Fruit fly (Drosophila melanogaster) whole organism, adult: ENCODE results near the gene Ddrgk1.
A peak's percentile ranks its signal among the peaks of the same experiment; 100 is the strongest.

ENCODE experiments used
- CG11617 ChIP-seq: fragments of 200-800 bp; sonication (Bioruptor generic); optimal IDR thresholded peaks from 2 replicates; lab custom pipeline; 2017; ENCODE audit warnings: mild to moderate bottlenecking, missing biosample characterization, missing genetic modification reagents, missing genetic modification characterization
- CG12768 ChIP-seq: fragments of 200-800 bp; sonication (Bioruptor generic); optimal IDR thresholded peaks from 2 replicates; lab custom pipeline; 2017; ENCODE audit warnings: missing biosample characterization, missing genetic modification characterization, mild to moderate bottlenecking, moderate library complexity, missing genetic modification reagents
- CG14711 ChIP-seq: fragments of 200-800 bp; sonication (Bioruptor generic); optimal IDR thresholded peaks from 2 replicates; lab custom pipeline; 2018; ENCODE audit warnings: missing biosample characterization, mild to moderate bottlenecking, missing genetic modification characterization, moderate library complexity
- CG1620 ChIP-seq: fragments of 200-800 bp; sonication (Bioruptor generic); optimal IDR thresholded peaks from 2 replicates; lab custom pipeline; 2016; ENCODE audit warnings: missing biosample characterization, missing genetic modification characterization
- CG33017 ChIP-seq: fragments of 200-800 bp; sonication (Bioruptor generic); optimal IDR thresholded peaks from 2 replicates; lab custom pipeline; 2018; ENCODE audit warnings: missing biosample characterization, mild to moderate bottlenecking, missing genetic modification characterization, moderate library complexity
- CG5204 ChIP-seq: fragments of 200-800 bp; sonication (Bioruptor generic); optimal IDR thresholded peaks from 2 replicates; lab custom pipeline; 2016; ENCODE audit warnings: missing biosample characterization, missing genetic modification characterization
- CG7045 ChIP-seq: fragments of 200-800 bp; sonication (Bioruptor generic); optimal IDR thresholded peaks from 2 replicates; lab custom pipeline; 2017; ENCODE audit warnings: missing biosample characterization, mild to moderate bottlenecking, missing genetic modification characterization
- CG7101 ChIP-seq: fragments of 200-800 bp; sonication (Bioruptor generic); optimal IDR thresholded peaks from 2 replicates; lab custom pipeline; 2018; ENCODE audit warnings: missing biosample characterization, mild to moderate bottlenecking, missing genetic modification characterization, moderate library complexity
- Clk ChIP-seq: fragments of 200-800 bp; sonication (Bioruptor generic); optimal IDR thresholded peaks from 2 replicates; lab custom pipeline; 2017; ENCODE audit warnings: missing biosample characterization, missing genetic modification characterization
- Crg-1 ChIP-seq: fragments of 200-800 bp; sonication (Bioruptor generic); optimal IDR thresholded peaks from 2 replicates; lab custom pipeline; 2016; ENCODE audit warnings: missing biosample characterization, missing genetic modification characterization
- Hr96 ChIP-seq: fragments of 200-800 bp; sonication (Bioruptor generic); optimal IDR thresholded peaks from 2 replicates; lab custom pipeline; 2016; ENCODE audit warnings: missing biosample characterization, missing genetic modification characterization
- Mnt ChIP-seq: fragments of 200-800 bp; sonication (Bioruptor generic); optimal IDR thresholded peaks from 2 replicates; lab custom pipeline; 2016; ENCODE audit warnings: missing biosample characterization, mild to moderate bottlenecking, missing genetic modification characterization
- bab1 ChIP-seq: fragments of 200-800 bp; sonication (Bioruptor generic); optimal IDR thresholded peaks from 3 replicates; lab custom pipeline; 2019; ENCODE audit warnings: missing biosample characterization, mild to moderate bottlenecking, missing genetic modification characterization, moderate library complexity
- cic ChIP-seq: fragments of 200-800 bp; sonication (Bioruptor generic); optimal IDR thresholded peaks from 2 replicates; lab custom pipeline; 2017; ENCODE audit warnings: missing biosample characterization, mild to moderate bottlenecking, missing genetic modification characterization, moderate library complexity
- cnc ChIP-seq, 2 experiments: fragments of >200 bp; optimal IDR thresholded peaks; 2 replicates each; lab custom pipeline; 2017
- kay ChIP-seq: fragments of 200-800 bp; sonication (Bioruptor generic); peaks from one replicate; lab custom pipeline; 2016; ENCODE audit warnings: missing biosample characterization, missing genetic modification characterization, borderline replicate concordance
- ovo ChIP-seq: fragments of 200-800 bp; sonication (Bioruptor generic); optimal IDR thresholded peaks from 2 replicates; lab custom pipeline; 2016; ENCODE audit warnings: missing biosample characterization, missing genetic modification characterization
- pad ChIP-seq: fragments of 200-800 bp; sonication (Bioruptor generic); optimal IDR thresholded peaks from 3 replicates; lab custom pipeline; 2017; ENCODE audit warnings: missing biosample characterization, missing genetic modification characterization, mild to moderate bottlenecking, moderate library complexity, missing genetic modification reagents
- tj ChIP-seq: fragments of 200-800 bp; sonication (Bioruptor generic); optimal IDR thresholded peaks from 3 replicates; lab custom pipeline; 2017; ENCODE audit warnings: missing biosample characterization, mild to moderate bottlenecking, missing genetic modification characterization, moderate library complexity
- toe ChIP-seq: fragments of 200-800 bp; sonication (Bioruptor generic); optimal IDR thresholded peaks from 2 replicates; lab custom pipeline; 2016; ENCODE audit warnings: missing biosample characterization, missing genetic modification characterization

Gene Ddrgk1

DNA sequence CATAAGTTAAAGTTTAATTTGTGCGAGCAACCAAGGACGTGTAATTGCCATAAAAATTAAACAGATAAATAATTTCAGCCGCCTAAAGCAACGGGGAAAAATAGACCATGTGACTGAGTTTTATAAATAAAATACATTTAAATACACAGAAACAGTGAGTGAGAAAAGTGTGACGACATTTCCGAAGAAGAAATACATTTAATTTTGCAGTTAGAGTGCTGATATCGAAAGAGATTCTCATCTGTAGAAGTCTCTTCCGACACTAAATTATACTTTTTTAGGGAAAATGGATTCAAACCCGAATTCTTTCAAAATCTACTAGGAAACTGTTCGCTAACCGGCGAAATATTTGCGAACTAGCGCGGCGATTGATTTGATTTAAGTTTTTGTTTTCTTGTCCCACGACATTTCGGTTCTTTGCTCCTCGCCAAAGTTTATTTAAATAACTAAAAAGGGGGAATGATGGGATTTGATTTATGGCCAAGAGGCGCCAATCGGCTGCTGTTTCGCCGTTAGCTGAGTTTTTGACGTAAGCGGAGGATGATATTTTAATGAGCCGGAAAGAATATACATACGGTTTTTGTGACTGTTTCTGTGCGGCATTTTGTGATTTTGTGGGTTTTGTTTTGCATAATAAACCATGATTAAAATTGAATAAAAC, 25.2 kb upstream of the Ddrgk1 start:
- TF ChIP-seq kay (GFP tag; lab: Kevin White, UChicago) (peak; percentile 33), Mnt (no peak)

DNA sequence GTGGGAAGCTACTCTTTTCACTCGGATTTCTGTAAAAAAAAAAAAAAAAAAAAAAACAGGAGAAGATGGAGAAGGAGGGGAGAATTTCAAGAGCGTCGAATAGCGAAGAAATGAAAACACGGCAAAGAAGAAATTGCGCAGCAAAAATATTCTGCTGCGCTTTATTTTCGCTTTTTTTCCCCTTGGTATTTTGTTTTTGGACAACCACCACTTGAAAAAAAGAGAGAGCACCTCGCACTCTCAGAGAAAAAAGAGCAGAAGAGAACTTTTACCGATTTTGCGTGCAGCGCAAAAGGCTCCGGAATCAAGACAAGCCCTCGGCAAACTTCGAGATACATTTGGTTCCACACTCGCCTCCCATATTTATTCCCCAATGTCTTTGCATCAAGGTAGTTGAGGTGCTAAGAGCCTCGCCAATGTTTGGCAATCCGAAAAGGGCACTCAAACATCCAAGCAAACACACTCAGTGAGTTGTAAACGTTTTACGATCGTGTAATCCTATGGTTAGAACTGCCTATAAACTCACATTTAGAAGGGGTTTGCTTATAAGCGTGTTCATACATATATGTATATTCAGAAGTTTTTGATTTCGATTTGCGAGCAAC, 24.0 kb upstream of the Ddrgk1 start:
- TF ChIP-seq kay (GFP tag; lab: Kevin White, UChicago) (peak; percentile 77), bab1 (GFP tag; lab: Kevin White, UChicago) (no peak), CG33017 (tag; lab: Kevin White, UChicago) (no peak), CG11617 (GFP tag; lab: Kevin White, UChicago) (no peak), tj (peak; percentile 83), Clk (GFP tag; lab: Kevin White, UChicago) (no peak), Hr96 (GFP tag; lab: Kevin White, UChicago) (no peak), toe (GFP tag; lab: Kevin White, UChicago) (no peak), ovo (GFP tag; lab: Kevin White, UChicago) (no peak), CG5204 (GFP tag; lab: Kevin White, UChicago) (no peak), CG1620 (GFP tag; lab: Kevin White, UChicago) (no peak), cnc (optimal IDR thresholded peaks at IDR 0.05; lab: Kevin White, UChicago) (no peak), Mnt (no peak), pad (GFP tag; lab: Kevin White, UChicago) (peak; percentile 77), CG7101 (no peak), CG14711 (tag; lab: Kevin White, UChicago) (no peak), cic (GFP tag; lab: Kevin White, UChicago) (peak; percentile 46), Crg-1 (GFP tag; lab: Kevin White, UChicago) (no peak), CG7045 (GFP tag; lab: Kevin White, UChicago) (no peak), CG12768 (GFP tag; lab: Kevin White, UChicago) (no peak)

DNA sequence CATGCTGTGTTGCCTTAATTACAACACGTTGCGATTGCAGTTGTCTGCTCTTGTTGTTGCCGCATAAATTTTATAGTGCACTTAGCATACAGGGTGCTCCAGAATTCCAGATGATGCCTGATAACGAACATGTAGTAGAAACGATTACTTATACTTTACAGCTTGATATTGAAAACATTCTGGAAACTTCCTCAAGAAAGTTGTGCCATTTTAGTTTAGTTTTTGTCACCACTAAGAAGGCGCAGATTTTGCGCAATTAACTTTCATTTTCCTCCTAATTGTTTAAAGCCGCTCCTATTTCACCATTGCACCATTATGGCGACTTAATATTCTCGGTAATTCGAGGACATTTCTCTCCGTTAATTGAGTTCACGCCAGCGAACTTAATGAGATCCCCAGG, 22.6 kb upstream of the Ddrgk1 start:
- TF ChIP-seq pad (GFP tag; lab: Kevin White, UChicago) (no peak), cic (GFP tag; lab: Kevin White, UChicago) (no peak), tj (no peak), CG12768 (GFP tag; lab: Kevin White, UChicago) (no peak), Mnt (no peak), toe (GFP tag; lab: Kevin White, UChicago) (no peak), kay (GFP tag; lab: Kevin White, UChicago) (no peak), CG7045 (GFP tag; lab: Kevin White, UChicago) (no peak), CG1620 (GFP tag; lab: Kevin White, UChicago) (no peak), ovo (GFP tag; lab: Kevin White, UChicago) (no peak), CG11617 (GFP tag; lab: Kevin White, UChicago) (no peak), Clk (GFP tag; lab: Kevin White, UChicago) (no peak), CG7101 (no peak), cnc (optimal IDR thresholded peaks at IDR 0.05; lab: Kevin White, UChicago) (no peak), CG5204 (GFP tag; lab: Kevin White, UChicago) (no peak), Crg-1 (GFP tag; lab: Kevin White, UChicago) (no peak), CG14711 (tag; lab: Kevin White, UChicago) (no peak)

DNA sequence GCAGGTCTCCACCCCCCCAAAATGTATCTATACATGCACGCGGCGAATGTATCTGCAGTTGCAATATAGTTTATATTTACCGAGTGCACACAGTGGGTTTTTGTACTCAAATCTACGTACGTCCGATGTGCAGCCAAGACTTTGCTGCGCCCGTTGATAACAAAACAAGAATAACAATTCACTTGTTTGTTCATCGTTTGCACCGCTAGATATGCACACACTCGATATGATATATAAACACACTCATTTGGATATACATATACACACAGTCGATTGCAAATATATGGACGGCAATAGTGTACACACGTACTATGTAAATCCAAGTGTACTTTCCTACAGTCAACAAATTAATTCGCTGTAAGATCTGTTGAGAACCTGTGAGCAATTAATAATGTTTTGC, 21.1 kb upstream of the Ddrgk1 start:
- TF ChIP-seq CG14711 (tag; lab: Kevin White, UChicago) = peak; percentile 51
- peak; percentile 68 for TF ChIP-seq Hr96 (GFP tag; lab: Kevin White, UChicago)
- TF ChIP-seq CG7101 = peak; percentile 71
- peak; percentile 3 for TF ChIP-seq CG1620 (GFP tag; lab: Kevin White, UChicago)
- peak; percentile 90 for TF ChIP-seq CG12768 (GFP tag; lab: Kevin White, UChicago)
- TF ChIP-seq Crg-1 (GFP tag; lab: Kevin White, UChicago) = peak; percentile 66
- TF ChIP-seq Clk (GFP tag; lab: Kevin White, UChicago) = peak; percentile 53
- peak; percentile 89 for TF ChIP-seq kay (GFP tag; lab: Kevin White, UChicago)
- TF ChIP-seq CG33017 (tag; lab: Kevin White, UChicago) = peak; percentile 55
- TF ChIP-seq pad (GFP tag; lab: Kevin White, UChicago) = peak; percentile 69
- TF ChIP-seq CG5204 (GFP tag; lab: Kevin White, UChicago) = no peak
- TF ChIP-seq CG7045 (GFP tag; lab: Kevin White, UChicago) = peak; percentile 88
- peak; percentile 64 for TF ChIP-seq toe (GFP tag; lab: Kevin White, UChicago)
- TF ChIP-seq CG11617 (GFP tag; lab: Kevin White, UChicago) = peak; percentile 61
- peak; percentile 88 for TF ChIP-seq ovo (GFP tag; lab: Kevin White, UChicago)
- TF ChIP-seq tj = peak; percentile 24
- TF ChIP-seq bab1 (GFP tag; lab: Kevin White, UChicago) = no peak
- no peak for TF ChIP-seq cnc (optimal IDR thresholded peaks at IDR 0.05; lab: Kevin White, UChicago)
- TF ChIP-seq cic (GFP tag; lab: Kevin White, UChicago) = peak; percentile 94
- peak; percentile 48 for TF ChIP-seq Mnt

DNA sequence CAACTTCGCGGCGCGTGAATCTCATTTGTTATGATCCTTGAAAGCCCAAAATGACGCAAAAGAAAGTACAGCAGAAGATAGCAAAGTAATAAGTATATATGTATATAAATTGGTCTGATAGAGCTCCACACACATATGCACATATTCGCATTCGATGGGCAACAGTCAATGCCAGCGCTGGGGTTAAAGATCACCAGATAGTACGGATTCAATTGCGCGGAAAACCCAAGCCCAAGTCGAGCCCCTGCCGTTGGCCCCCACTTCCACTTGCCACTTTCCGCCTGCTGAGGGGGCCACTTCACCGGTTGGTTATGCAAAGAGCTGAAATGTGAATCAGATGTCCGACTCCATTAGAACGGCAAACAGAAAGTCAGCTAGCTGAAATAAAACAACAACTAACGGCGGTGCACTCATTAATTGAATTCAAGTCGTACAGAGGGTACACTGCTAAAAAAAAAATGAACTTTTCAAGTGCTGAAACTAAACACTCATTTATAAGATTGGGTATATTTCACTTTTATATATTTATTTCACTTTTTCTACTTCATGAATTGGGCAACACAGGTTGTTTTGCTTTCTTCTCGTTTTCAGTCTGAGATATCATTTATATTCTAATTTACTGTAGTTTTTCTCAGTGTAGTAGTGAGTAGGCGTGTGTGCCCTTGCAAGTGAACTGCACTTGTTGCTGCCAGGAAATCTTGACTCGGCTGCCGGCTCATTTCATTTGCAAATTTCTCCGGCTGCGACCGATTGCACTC, 19.5 kb upstream of the Ddrgk1 start:
- TF ChIP-seq ovo (GFP tag; lab: Kevin White, UChicago) = peak; percentile 61
- peak; percentile 84 for TF ChIP-seq kay (GFP tag; lab: Kevin White, UChicago)
- peak; percentile 40 for TF ChIP-seq pad (GFP tag; lab: Kevin White, UChicago)
- peak; percentile 54 for TF ChIP-seq cic (GFP tag; lab: Kevin White, UChicago)
- peak; percentile 54 for TF ChIP-seq Hr96 (GFP tag; lab: Kevin White, UChicago)
- peak; percentile 77 for TF ChIP-seq CG7101
- TF ChIP-seq cnc (optimal IDR thresholded peaks at IDR 0.05; lab: Kevin White, UChicago) = no peak
- peak; percentile 86 for TF ChIP-seq CG11617 (GFP tag; lab: Kevin White, UChicago)
- peak; percentile 58 for TF ChIP-seq tj
- peak; percentile 80 for TF ChIP-seq CG7045 (GFP tag; lab: Kevin White, UChicago)
- peak; percentile 45 for TF ChIP-seq Mnt
- TF ChIP-seq CG12768 (GFP tag; lab: Kevin White, UChicago) = peak; percentile 82
- TF ChIP-seq toe (GFP tag; lab: Kevin White, UChicago) = peak; percentile 73
- TF ChIP-seq bab1 (GFP tag; lab: Kevin White, UChicago) = peak; percentile 44
- peak; percentile 90 for TF ChIP-seq CG33017 (tag; lab: Kevin White, UChicago)
- peak; percentile 62 for TF ChIP-seq Crg-1 (GFP tag; lab: Kevin White, UChicago)
- peak; percentile 56 for TF ChIP-seq CG14711 (tag; lab: Kevin White, UChicago)
- peak; percentile 59 for TF ChIP-seq CG1620 (GFP tag; lab: Kevin White, UChicago)
- peak; percentile 76 for TF ChIP-seq Clk (GFP tag; lab: Kevin White, UChicago)
- TF ChIP-seq CG5204 (GFP tag; lab: Kevin White, UChicago) = peak; percentile 89
